Worm (Caenorhabditis elegans): ENCODE data around the gene T14G8.4.

- no peak for TF ChIP-seq him-1 (tag; optimal IDR thresholded peaks at IDR 0.05)
- TF ChIP-seq dao-5 (tag; optimal IDR thresholded peaks at IDR 0.05): no peak
Measured at ce11 chrX:12815367-12815766, 48.3 kb downstream of the T14G8.4 start.
